Worm (Caenorhabditis elegans) whole organism, late embryonic: ENCODE data around the gene str-220.

Source experiments
- C08G9.2 ChIP-seq: sonication (generic microtip); optimal IDR thresholded peaks from 2 replicates; lab custom pipeline; 2016; ENCODE audit warnings: mild to moderate bottlenecking, missing genetic modification characterization, moderate library complexity, missing compliant biosample characterization
- C38D4.7 ChIP-seq: fragments of 200-800 bp; sonication (Bioruptor generic); optimal IDR thresholded peaks from 2 replicates; lab custom pipeline; 2018; ENCODE audit warnings: mild to moderate bottlenecking, missing genetic modification characterization, moderate library complexity, missing compliant biosample characterization
- F13H6.1 ChIP-seq: sonication (generic microtip); optimal IDR thresholded peaks from 2 replicates; lab custom pipeline; 2016; ENCODE audit warnings: missing genetic modification characterization, missing compliant biosample characterization
- K09A11.1 ChIP-seq: sonication (generic microtip); optimal IDR thresholded peaks from 2 replicates; lab custom pipeline; 2017; ENCODE audit warnings: antibody characterized with exemption, mild to moderate bottlenecking, missing genetic modification characterization, missing compliant biosample characterization; ENCODE audit not compliant: insufficient read depth
- T23F11.4 ChIP-seq: fragments of 200-800 bp; sonication (Bioruptor generic); optimal IDR thresholded peaks from 2 replicates; lab custom pipeline; 2018; ENCODE audit warnings: mild to moderate bottlenecking, missing genetic modification characterization, missing compliant biosample characterization
- Y22D7AL.16 ChIP-seq: sonication (generic microtip); optimal IDR thresholded peaks from 2 replicates; lab custom pipeline; 2016; ENCODE audit warnings: missing genetic modification characterization, missing compliant biosample characterization
- ahr-1 ChIP-seq: sonication (generic microtip); optimal IDR thresholded peaks from 2 replicates; lab custom pipeline; 2016; ENCODE audit warnings: missing genetic modification characterization, missing compliant biosample characterization
- ceh-14 ChIP-seq: sonication (generic microtip); optimal IDR thresholded peaks from 2 replicates; lab custom pipeline; 2016; ENCODE audit warnings: missing genotype, missing genetic modification characterization, missing compliant biosample characterization
- ceh-19 ChIP-seq: fragments of 200-800 bp; sonication (Bioruptor generic); optimal IDR thresholded peaks from 2 replicates; lab custom pipeline; 2018; ENCODE audit warnings: mild to moderate bottlenecking, missing genetic modification characterization, missing compliant biosample characterization
- ceh-2 ChIP-seq: sonication (generic microtip); optimal IDR thresholded peaks from 2 replicates; lab custom pipeline; 2016; ENCODE audit warnings: missing genotype, missing genetic modification characterization, missing compliant biosample characterization
- ceh-31 ChIP-seq: sonication (generic microtip); optimal IDR thresholded peaks from 2 replicates; lab custom pipeline; 2016; ENCODE audit warnings: missing genetic modification characterization, missing compliant biosample characterization
- ceh-48 ChIP-seq: sonication (generic microtip); optimal IDR thresholded peaks from 2 replicates; lab custom pipeline; 2016; ENCODE audit warnings: missing genetic modification characterization, inconsistent platforms, missing compliant biosample characterization
- ceh-6 ChIP-seq: fragments of 200-800 bp; sonication (Bioruptor generic); optimal IDR thresholded peaks from 2 replicates; lab custom pipeline; 2018; ENCODE audit warnings: mild to moderate bottlenecking, missing genetic modification characterization, missing compliant biosample characterization
- ceh-9 ChIP-seq: sonication (generic microtip); optimal IDR thresholded peaks from 2 replicates; lab custom pipeline; 2016; ENCODE audit warnings: mild to moderate bottlenecking, missing genetic modification characterization, inconsistent platforms, missing compliant biosample characterization
- dmd-4 ChIP-seq: sonication (generic microtip); optimal IDR thresholded peaks from 2 replicates; lab custom pipeline; 2016; ENCODE audit warnings: borderline replicate concordance, missing genetic modification characterization, missing compliant biosample characterization
- elt-4 ChIP-seq: sonication (generic microtip); optimal IDR thresholded peaks from 2 replicates; lab custom pipeline; 2016; ENCODE audit warnings: missing genetic modification characterization, missing compliant biosample characterization
- ets-4 ChIP-seq: sonication (generic microtip); optimal IDR thresholded peaks from 2 replicates; lab custom pipeline; 2016; ENCODE audit warnings: missing genetic modification characterization, missing compliant biosample characterization
- fax-1 ChIP-seq: sonication (generic microtip); optimal IDR thresholded peaks from 2 replicates; lab custom pipeline; 2016; ENCODE audit warnings: missing genotype, missing genetic modification characterization, missing compliant biosample characterization
- fkh-6 ChIP-seq: sonication (generic microtip); optimal IDR thresholded peaks from 2 replicates; lab custom pipeline; 2016; ENCODE audit warnings: missing genetic modification characterization, missing compliant biosample characterization
- gmeb-2 ChIP-seq: sonication (generic microtip); optimal IDR thresholded peaks from 2 replicates; lab custom pipeline; 2016; ENCODE audit warnings: missing genetic modification characterization, inconsistent platforms, missing compliant biosample characterization
- hlh-30 ChIP-seq: sonication (generic microtip); optimal IDR thresholded peaks from 2 replicates; lab custom pipeline; 2017; ENCODE audit warnings: antibody characterized with exemption, missing genetic modification characterization, missing compliant biosample characterization; ENCODE audit not compliant: insufficient read depth
- hlh-8 ChIP-seq: sonication (generic microtip); optimal IDR thresholded peaks from 2 replicates; lab custom pipeline; 2016; ENCODE audit warnings: missing genotype, missing genetic modification characterization, missing compliant biosample characterization
- lim-6 ChIP-seq: sonication (generic microtip); optimal IDR thresholded peaks from 2 replicates; lab custom pipeline; 2016; ENCODE audit warnings: missing genetic modification characterization, missing compliant biosample characterization
- lin-11 ChIP-seq: fragments of 200-800 bp; sonication (Bioruptor generic); optimal IDR thresholded peaks from 2 replicates; lab custom pipeline; 2018; ENCODE audit warnings: mild to moderate bottlenecking, missing genetic modification characterization, missing compliant biosample characterization
- madf-2 ChIP-seq: sonication (generic microtip); optimal IDR thresholded peaks from 2 replicates; lab custom pipeline; 2017; ENCODE audit warnings: missing genetic modification characterization, missing compliant biosample characterization
- mec-3 ChIP-seq: sonication (generic microtip); optimal IDR thresholded peaks from 2 replicates; lab custom pipeline; 2016; ENCODE audit warnings: borderline replicate concordance, missing genetic modification characterization, missing compliant biosample characterization
- nhr-11 ChIP-seq: fragments of 150-350 bp; optimal IDR thresholded peaks from 2 replicates; lab custom pipeline; 2014; ENCODE audit warnings: missing biosample characterization, missing genetic modification characterization
- nhr-232 ChIP-seq: sonication (generic microtip); optimal IDR thresholded peaks from 2 replicates; lab custom pipeline; 2016; ENCODE audit warnings: missing genetic modification characterization, missing compliant biosample characterization
- odd-2 ChIP-seq: sonication (generic microtip); optimal IDR thresholded peaks from 2 replicates; lab custom pipeline; 2017; ENCODE audit warnings: antibody characterized with exemption, mild to moderate bottlenecking, missing genetic modification characterization, missing compliant biosample characterization
- pag-3 ChIP-seq: sonication (generic microtip); optimal IDR thresholded peaks from 2 replicates; lab custom pipeline; 2016; ENCODE audit warnings: missing compliant biosample characterization, missing genetic modification characterization, borderline replicate concordance
- pha-4 ChIP-seq: fragments of 150-350 bp; optimal IDR thresholded peaks from 2 replicates; lab custom pipeline; 2018; ENCODE audit warnings: missing biosample characterization, missing genetic modification reagents, missing genetic modification characterization
- pros-1 ChIP-seq: fragments of 150-350 bp; optimal IDR thresholded peaks from 2 replicates; lab custom pipeline; 2014; ENCODE audit warnings: missing biosample characterization, missing genetic modification reagents, missing genetic modification characterization
- ref-2 ChIP-seq: sonication (generic microtip); optimal IDR thresholded peaks from 2 replicates; lab custom pipeline; 2016; ENCODE audit warnings: missing genetic modification characterization, missing compliant biosample characterization
- rnt-1 ChIP-seq: sonication (generic microtip); optimal IDR thresholded peaks from 2 replicates; lab custom pipeline; 2016; ENCODE audit warnings: missing genetic modification characterization, missing compliant biosample characterization
- sdc-2 ChIP-seq: sonication (generic microtip); optimal IDR thresholded peaks from 2 replicates; lab custom pipeline; 2016; ENCODE audit warnings: missing genotype, missing genetic modification characterization, missing compliant biosample characterization
- sox-4 ChIP-seq: sonication (generic microtip); optimal IDR thresholded peaks from 2 replicates; lab custom pipeline; 2017; ENCODE audit warnings: mild to moderate bottlenecking, missing genetic modification characterization, inconsistent platforms, missing compliant biosample characterization
- syd-9 ChIP-seq: sonication (generic microtip); optimal IDR thresholded peaks from 2 replicates; lab custom pipeline; 2016; ENCODE audit warnings: mild to moderate bottlenecking, missing genetic modification characterization, moderate library complexity, missing compliant biosample characterization
- unc-3 ChIP-seq, 2 experiments: fragments of 200-800 bp in 1 of 2; sonication (Bioruptor generic) in 1 of 2; sonication (generic microtip) in 1 of 2; conservative IDR thresholded peaks in 1 of 2; optimal IDR thresholded peaks in 1 of 2; 2 replicates each; pipeline versions ENCODE4 v1.3.6 to Lab custom; 2016 to 2022; ENCODE audit warnings: missing compliant biosample characterization in 2 of 2, missing genetic modification characterization in 2 of 2, missing genetic modification reagents in 1 of 2
- unc-42 ChIP-seq: sonication (generic microtip); optimal IDR thresholded peaks from 2 replicates; lab custom pipeline; 2016; ENCODE audit warnings: missing genotype, missing genetic modification characterization, missing compliant biosample characterization

str-220 gene

ce11 chrIV:7171222-7171621 lies at the start of gene str-220:
TSS of gene str-220 (minus strand) at chrIV:7171322.
- TF ChIP-seq hlh-8 (tag; lab: Kevin White, UChicago) (no peak), ceh-19 (GFP tag; lab: Kevin White, UChicago) (no peak), sdc-2 (tag; lab: Kevin White, UChicago) (no peak), syd-9 (tag; lab: Kevin White, UChicago) (no peak), nhr-232 (no peak), ref-2 (no peak), unc-3 (GFP tag; conservative IDR thresholded peaks at IDR 0.05; lab: Robert Waterston, UW) (no peak), unc-3 (tag; optimal IDR thresholded peaks at IDR 0.05; lab: Kevin White, UChicago) (no peak), K09A11.1 (no peak), pag-3 (tag; lab: Kevin White, UChicago) (no peak)

ce11 chrIV:7219398-7220087 lies 48.4 kb upstream of the str-220 start, which contains the start of the genes glb-23 and R13A1.1:
TSS of gene glb-23 (minus strand) at chrIV:7219498.
TSS of gene R13A1.1 (plus strand) at chrIV:7220037.
- TF ChIP-seq rnt-1 (tag; lab: Kevin White, UChicago) (no peak), lim-6 (tag; lab: Kevin White, UChicago) (no peak), C38D4.7 (no peak), unc-42 (tag; lab: Kevin White, UChicago) (no peak), ref-2 (no peak), ceh-48 (no peak), C08G9.2 (tag; lab: Kevin White, UChicago) (no peak), syd-9 (tag; lab: Kevin White, UChicago) (no peak), pros-1 (tag; lab: Kevin White, UChicago) (no peak), pha-4 (tag; lab: Kevin White, UChicago) (no peak), madf-2 (tag; lab: Kevin White, UChicago) (no peak), sdc-2 (tag; lab: Kevin White, UChicago) (no peak)

ce11 chrIV:7216210-7216609 lies 45.1 kb upstream of the str-220 start:
- no peak for TF ChIP-seq fkh-6 (tag; lab: Kevin White, UChicago)
- TF ChIP-seq nhr-11 (tag; lab: Kevin White, UChicago), result no peak
- no peak for TF ChIP-seq T23F11.4 (GFP tag; lab: Kevin White, UChicago)
- no peak for TF ChIP-seq rnt-1 (tag; lab: Kevin White, UChicago)
- no peak for TF ChIP-seq ceh-6 (GFP tag; lab: Kevin White, UChicago)
- TF ChIP-seq Y22D7AL.16 (tag; lab: Kevin White, UChicago), result no peak
- TF ChIP-seq hlh-30 (tag; lab: Kevin White, UChicago), result no peak
- TF ChIP-seq dmd-4 (tag; lab: Kevin White, UChicago), result no peak
- no peak for TF ChIP-seq K09A11.1
- TF ChIP-seq ceh-9, result no peak
- TF ChIP-seq odd-2, result no peak
- TF ChIP-seq ahr-1, result no peak
- no peak for TF ChIP-seq fax-1 (tag; lab: Kevin White, UChicago)
- TF ChIP-seq ceh-48, result no peak
- no peak for TF ChIP-seq hlh-8 (tag; lab: Kevin White, UChicago)

- TF ChIP-seq ref-2 (no peak), fax-1 (tag; lab: Kevin White, UChicago) (no peak), odd-2 (no peak), elt-4 (tag; lab: Kevin White, UChicago) (no peak), ceh-2 (no peak), ceh-14 (tag; lab: Kevin White, UChicago) (no peak), ets-4 (tag; lab: Kevin White, UChicago) (no peak), Y22D7AL.16 (tag; lab: Kevin White, UChicago) (no peak), lin-11 (tag; lab: Kevin White, UChicago) (no peak), ceh-48 (no peak), fkh-6 (tag; lab: Kevin White, UChicago) (no peak), gmeb-2 (no peak), C08G9.2 (tag; lab: Kevin White, UChicago) (no peak), mec-3 (no peak), ceh-31 (tag; lab: Kevin White, UChicago) (no peak), ceh-9 (no peak), F13H6.1 (tag; lab: Kevin White, UChicago) (no peak), sox-4 (tag; lab: Kevin White, UChicago) (no peak)
Measured at ce11 chrIV:7212769-7213168, 41.6 kb upstream of the str-220 start.
